Worm (Caenorhabditis elegans): ENCODE results near the gene srh-109.
"Not testable (repeated sequence)": the region's sequence is repeated elsewhere in the genome, so short reads cannot be mapped to it uniquely, and the experiment has no call there.

ce11 chrV:17264855-17265254 is 44.6 kb upstream of the srh-109 start, which contains the start of gene K10G4.3:
- not testable (repeated sequence) for TF ChIP-seq dpff-1 (tag; optimal IDR thresholded peaks at IDR 0.05); ama-1 (optimal IDR thresholded peaks at IDR 0.05); ama-1 (GFP tag; optimal IDR thresholded peaks at IDR 0.05); hmg-20 (GFP tag; IDR thresholded peaks at IDR 0.05); ceh-58 (GFP tag; IDR thresholded peaks at IDR 0.05); F39B2.1 (GFP tag; IDR thresholded peaks at IDR 0.05); lin-35 (GFP tag; optimal IDR thresholded peaks at IDR 0.05); efl-1 (GFP tag; optimal IDR thresholded peaks at IDR 0.05); F49E8.2 (tag; optimal IDR thresholded peaks at IDR 0.05; ENCODE audit: insufficient read depth); F57A8.1 (GFP tag; optimal IDR thresholded peaks at IDR 0.05); ceh-79 (tag; optimal IDR thresholded peaks at IDR 0.05)
